Worm (Caenorhabditis elegans): ENCODE measurements around the gene ceh-10.

Gene ceh-10

ce11 chrIII:5843662-5844061, 44.8 kb downstream of the ceh-10 start:
- TF ChIP-seq pha-4 (tag; optimal IDR thresholded peaks at IDR 0.05) = peak; percentile 71
- no peak for TF ChIP-seq nhr-11 (tag; optimal IDR thresholded peaks at IDR 0.05)
- TF ChIP-seq lin-39 (tag; optimal IDR thresholded peaks at IDR 0.05) = peak; percentile 21
- TF ChIP-seq eor-1 (tag; optimal IDR thresholded peaks at IDR 0.05) = no peak

DNA sequence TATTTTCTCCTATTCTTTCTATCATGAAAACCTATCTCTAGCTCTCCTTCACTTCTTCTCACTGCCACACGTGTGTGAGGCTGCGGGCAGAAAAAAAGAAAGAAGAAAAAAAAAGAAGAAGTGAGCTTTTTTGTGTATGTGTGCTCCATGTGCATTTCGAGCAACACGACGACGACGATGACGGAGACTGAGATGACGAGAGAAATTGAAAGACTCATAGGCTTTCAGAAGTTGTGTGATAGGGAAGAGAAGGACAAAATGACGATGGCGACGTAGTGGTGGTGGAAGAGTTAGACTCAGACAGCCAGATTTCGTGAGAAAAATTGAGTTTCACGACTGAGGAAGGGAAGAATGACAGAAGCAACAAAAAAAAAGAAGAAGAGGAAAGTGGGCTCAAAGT, 46.6 kb downstream of the ceh-10 start:
- peak; percentile 2 for TF ChIP-seq snpc-4 (tag; optimal IDR thresholded peaks at IDR 0.05)
- no peak for TF ChIP-seq elt-3 (tag; optimal IDR thresholded peaks at IDR 0.05)
- no peak for TF ChIP-seq eor-1 (tag; optimal IDR thresholded peaks at IDR 0.05)
- no peak for TF ChIP-seq ztf-11 (tag; optimal IDR thresholded peaks at IDR 0.05)
- no peak for TF ChIP-seq nhr-23 (tag; optimal IDR thresholded peaks at IDR 0.05)
- TF ChIP-seq lsy-12 (tag; optimal IDR thresholded peaks at IDR 0.05) = no peak
- peak; percentile 85 for TF ChIP-seq mdl-1 (tag; optimal IDR thresholded peaks at IDR 0.05)
- TF ChIP-seq fkh-2 (tag; optimal IDR thresholded peaks at IDR 0.05) = no peak
- peak; percentile 56 for TF ChIP-seq nhr-11 (tag; optimal IDR thresholded peaks at IDR 0.05)
- peak; percentile 85 for TF ChIP-seq nfya-1 (tag; optimal IDR thresholded peaks at IDR 0.05; ENCODE audit: insufficient read depth)
- TF ChIP-seq lin-15B (tag; optimal IDR thresholded peaks at IDR 0.05) = peak; percentile 4
- TF ChIP-seq pqm-1 (tag; optimal IDR thresholded peaks at IDR 0.05) = no peak
- no peak for TF ChIP-seq jun-1 (tag; optimal IDR thresholded peaks at IDR 0.05)
- TF ChIP-seq unc-62 (GFP tag; optimal IDR thresholded peaks at IDR 0.05) = peak; percentile 35
- peak; percentile 61 for TF ChIP-seq zag-1 (tag; optimal IDR thresholded peaks at IDR 0.05)
- no peak for TF ChIP-seq egl-5 (tag; optimal IDR thresholded peaks at IDR 0.05)
- TF ChIP-seq aly-2 (tag; optimal IDR thresholded peaks at IDR 0.05) = no peak
- no peak for TF ChIP-seq elt-2 (tag; optimal IDR thresholded peaks at IDR 0.05)
- peak; percentile 15 for TF ChIP-seq elt-1 (tag; optimal IDR thresholded peaks at IDR 0.05)
- no peak for TF ChIP-seq ceh-16 (tag; optimal IDR thresholded peaks at IDR 0.05)
- TF ChIP-seq unc-39 (tag; optimal IDR thresholded peaks at IDR 0.05) = no peak
- peak; percentile 76 for TF ChIP-seq hmg-11 (tag; optimal IDR thresholded peaks at IDR 0.05)
- TF ChIP-seq nhr-28 (tag; optimal IDR thresholded peaks at IDR 0.05) = no peak
- TF ChIP-seq nhr-237 (tag; optimal IDR thresholded peaks at IDR 0.05) = no peak
- no peak for TF ChIP-seq ama-1 (optimal IDR thresholded peaks at IDR 0.05)
- peak; percentile 12 for TF ChIP-seq skn-1 (tag; optimal IDR thresholded peaks at IDR 0.05)
- TF ChIP-seq egl-27 (tag; optimal IDR thresholded peaks at IDR 0.05) = no peak
- peak; percentile 74 for TF ChIP-seq lin-39 (tag; optimal IDR thresholded peaks at IDR 0.05)
- TF ChIP-seq fkh-10 (GFP tag; optimal IDR thresholded peaks at IDR 0.05) = peak; percentile 88

ce11 chrIII:5846412-5846811, 47.6 kb downstream of the ceh-10 start:
- TF ChIP-seq nfya-1 (tag; optimal IDR thresholded peaks at IDR 0.05; ENCODE audit: insufficient read depth) (peak; percentile 46), eor-1 (tag; optimal IDR thresholded peaks at IDR 0.05) (no peak), pha-4 (tag; optimal IDR thresholded peaks at IDR 0.05) (no peak), mdl-1 (tag; optimal IDR thresholded peaks at IDR 0.05) (no peak), fkh-10 (GFP tag; optimal IDR thresholded peaks at IDR 0.05) (peak; percentile 74), jun-1 (tag; optimal IDR thresholded peaks at IDR 0.05) (no peak), hmg-11 (tag; optimal IDR thresholded peaks at IDR 0.05) (no peak), zag-1 (tag; optimal IDR thresholded peaks at IDR 0.05) (no peak), nhr-67 (tag; optimal IDR thresholded peaks at IDR 0.05) (no peak), ceh-16 (tag; optimal IDR thresholded peaks at IDR 0.05) (no peak), egl-5 (tag; optimal IDR thresholded peaks at IDR 0.05) (no peak)
